Worm (Caenorhabditis elegans) whole organism, young adult: ENCODE measurements around the gene arl-8.

Experiments used
- B0019.2 ChIP-seq: fragments of 200-800 bp; sonication (Bioruptor generic); conservative IDR thresholded peaks from 2 replicates; pipeline ENCODE4 v1.3.6; 2022; ENCODE audit warnings: missing genetic modification reagents, missing genetic modification characterization, missing compliant biosample characterization
- B0336.3 ChIP-seq: fragments of 200-800 bp; sonication (Bioruptor generic); IDR thresholded peaks from 2 replicates; pipeline ENCODE4 v1.3.6; 2022; ENCODE audit warnings: missing genetic modification characterization, missing compliant biosample characterization
- C06A6.2 ChIP-seq: fragments of 200-800 bp; sonication (Bioruptor generic); conservative IDR thresholded peaks from 2 replicates; pipeline ENCODE4 v1.3.6; 2022; ENCODE audit warnings: missing genetic modification characterization, missing compliant biosample characterization
- D2030.7 ChIP-seq: fragments of 200-800 bp; sonication (Bioruptor generic); IDR thresholded peaks from 2 replicates; pipeline ENCODE4 v1.3.6; 2022; ENCODE audit warnings: missing genetic modification reagents, missing genetic modification characterization, missing compliant biosample characterization
- F33H1.4 ChIP-seq: fragments of 200-800 bp; sonication (Bioruptor generic); IDR thresholded peaks from 2 replicates; pipeline ENCODE4 v1.3.6; 2022; ENCODE audit warnings: missing genetic modification reagents, missing genetic modification characterization, missing compliant biosample characterization
- F55B11.4 ChIP-seq: sonication (generic microtip); optimal IDR thresholded peaks from 2 replicates; lab custom pipeline; 2016; ENCODE audit warnings: missing compliant biosample characterization, missing genetic modification characterization, borderline replicate concordance; ENCODE audit not compliant: insufficient read depth
- F57A8.1 ChIP-seq: fragments of 200-800 bp; sonication (Bioruptor generic); optimal IDR thresholded peaks from 2 replicates; lab custom pipeline; 2018; ENCODE audit warnings: mild to moderate bottlenecking, missing genetic modification characterization, moderate library complexity, missing compliant biosample characterization
- T07F8.4 ChIP-seq: sonication (generic microtip); optimal IDR thresholded peaks from 2 replicates; lab custom pipeline; 2016; ENCODE audit warnings: mild to moderate bottlenecking, missing genetic modification characterization, moderate library complexity, missing compliant biosample characterization
- Y56A3A.18 ChIP-seq: fragments of 200-800 bp; sonication (Bioruptor generic); IDR thresholded peaks from 2 replicates; pipeline ENCODE4 v1.3.6; 2022; ENCODE audit warnings: missing genetic modification reagents, missing genetic modification characterization, missing compliant biosample characterization
- Y79H2A.3 ChIP-seq: fragments of 200-800 bp; sonication (Bioruptor generic); conservative IDR thresholded peaks from 2 replicates; pipeline ENCODE4 v1.3.6; 2022; ENCODE audit warnings: missing genetic modification reagents, missing genetic modification characterization, missing compliant biosample characterization
- akir-1 ChIP-seq: fragments of 200-800 bp; sonication (Bioruptor generic); optimal IDR thresholded peaks from 2 replicates; lab custom pipeline; 2018; ENCODE audit warnings: mild to moderate bottlenecking, missing genetic modification characterization, moderate library complexity, missing compliant biosample characterization
- ama-1 ChIP-seq, 3 experiments: fragments of 150-350 bp in 1 of 3; sonication (generic microtip) in 2 of 3; optimal IDR thresholded peaks; 2 replicates each; lab custom pipeline; 2014 to 2018; ENCODE audit warnings: missing biosample characterization in 2 of 3, missing genetic modification characterization in 2 of 3, missing genetic modification reagents in 2 of 3
- aptf-2 ChIP-seq: fragments of 200-800 bp; sonication (Bioruptor generic); conservative IDR thresholded peaks from 2 replicates; pipeline ENCODE4 v1.3.6; 2022; ENCODE audit warnings: missing genetic modification reagents, missing genetic modification characterization, missing compliant biosample characterization
- atf-7 ChIP-seq: sonication (generic microtip); optimal IDR thresholded peaks from 2 replicates; lab custom pipeline; 2017; ENCODE audit warnings: mild to moderate bottlenecking, missing genetic modification characterization, missing compliant biosample characterization
- cebp-1 ChIP-seq, 2 experiments: fragments of 200-800 bp in 1 of 2; sonication (Bioruptor generic) in 1 of 2; sonication (generic microtip) in 1 of 2; IDR thresholded peaks in 1 of 2; optimal IDR thresholded peaks in 1 of 2; 2 replicates each; pipeline versions ENCODE4 v1.3.6 to Lab custom; 2017 to 2022; ENCODE audit warnings: missing compliant biosample characterization in 2 of 2, missing genetic modification characterization in 2 of 2, mild to moderate bottlenecking in 1 of 2, missing genetic modification reagents in 1 of 2, moderate library complexity in 1 of 2
- ceh-40 ChIP-seq: fragments of 200-800 bp; sonication (Bioruptor generic); IDR thresholded peaks from 2 replicates; pipeline ENCODE4 v1.3.6; 2022; ENCODE audit warnings: missing genetic modification characterization, missing compliant biosample characterization
- chd-7 ChIP-seq: sonication (generic microtip); optimal IDR thresholded peaks from 2 replicates; lab custom pipeline; 2016; ENCODE audit warnings: mild to moderate bottlenecking, missing genetic modification characterization, moderate library complexity, missing compliant biosample characterization
- efl-1 ChIP-seq: fragments of 150-350 bp; optimal IDR thresholded peaks from 2 replicates; lab custom pipeline; 2014; ENCODE audit warnings: missing biosample characterization, missing genetic modification reagents, missing genetic modification characterization
- hlh-12 ChIP-seq: sonication (generic microtip); optimal IDR thresholded peaks from 2 replicates; lab custom pipeline; 2016; ENCODE audit warnings: missing genetic modification characterization, missing compliant biosample characterization
- hmg-1.2 ChIP-seq: fragments of 200-800 bp; sonication (Bioruptor generic); IDR thresholded peaks from 2 replicates; pipeline ENCODE4 v1.3.6; 2022; ENCODE audit warnings: missing genetic modification reagents, missing genetic modification characterization, missing compliant biosample characterization
- hmg-20 ChIP-seq: fragments of 200-800 bp; sonication (Bioruptor generic); IDR thresholded peaks from 2 replicates; pipeline ENCODE4 v1.3.6; 2022; ENCODE audit warnings: missing genetic modification reagents, missing genetic modification characterization, missing compliant biosample characterization
- lag-1 ChIP-seq: fragments of 200-800 bp; sonication (Bioruptor generic); IDR thresholded peaks from 2 replicates; pipeline ENCODE4 v1.3.6; 2022; ENCODE audit warnings: missing genetic modification reagents, missing genetic modification characterization, missing compliant biosample characterization
- lin-26 ChIP-seq: fragments of 200-800 bp; sonication (Bioruptor generic); IDR thresholded peaks from 2 replicates; pipeline ENCODE4 v1.3.6; 2022; ENCODE audit warnings: missing genetic modification reagents, missing genetic modification characterization, missing compliant biosample characterization
- lin-35 ChIP-seq, 3 experiments: fragments of 150-350 bp in 2 of 3; sonication (generic microtip) in 1 of 3; optimal IDR thresholded peaks; 2 replicates each; lab custom pipeline; 2014 to 2018; ENCODE audit warnings: missing biosample characterization in 3 of 3, missing genetic modification characterization in 3 of 3, missing genetic modification reagents in 3 of 3
- lin-40 ChIP-seq: sonication (generic microtip); optimal IDR thresholded peaks from 2 replicates; lab custom pipeline; 2016; ENCODE audit warnings: missing genetic modification characterization, mild to moderate bottlenecking, missing compliant biosample characterization, missing genotype, missing genetic modification reagents
- lir-1 ChIP-seq: fragments of 200-800 bp; sonication (Bioruptor generic); conservative IDR thresholded peaks from 2 replicates; pipeline ENCODE4 v1.3.6; 2022; ENCODE audit warnings: missing genetic modification reagents, missing genetic modification characterization, missing compliant biosample characterization
- lsy-27 ChIP-seq: sonication (generic microtip); optimal IDR thresholded peaks from 2 replicates; lab custom pipeline; 2017; ENCODE audit warnings: missing genetic modification characterization, mild to moderate bottlenecking, missing compliant biosample characterization, antibody characterized with exemption, missing genotype, borderline replicate concordance; ENCODE audit not compliant: insufficient read depth
- mel-28 ChIP-seq: sonication (generic microtip); optimal IDR thresholded peaks from 2 replicates; lab custom pipeline; 2016; ENCODE audit warnings: borderline replicate concordance, mild to moderate bottlenecking, missing genetic modification characterization, missing compliant biosample characterization
- mxl-1 ChIP-seq: sonication (generic microtip); optimal IDR thresholded peaks from 2 replicates; lab custom pipeline; 2016; ENCODE audit warnings: missing genetic modification characterization, missing compliant biosample characterization
- nfya-2 ChIP-seq: fragments of 200-800 bp; sonication (Bioruptor generic); IDR thresholded peaks from 2 replicates; pipeline ENCODE4 v1.3.6; 2022; ENCODE audit warnings: missing genetic modification reagents, missing genetic modification characterization, missing compliant biosample characterization
- nhr-120 ChIP-seq: fragments of 200-800 bp; sonication (Bioruptor generic); IDR thresholded peaks from 2 replicates; pipeline ENCODE4 v1.3.6; 2022; ENCODE audit warnings: missing genetic modification characterization, missing compliant biosample characterization
- nhr-27 ChIP-seq: fragments of 200-800 bp; sonication (Bioruptor generic); optimal IDR thresholded peaks from 2 replicates; lab custom pipeline; 2018; ENCODE audit warnings: mild to moderate bottlenecking, missing genetic modification characterization, moderate library complexity, missing compliant biosample characterization
- pbrm-1 ChIP-seq: fragments of 200-800 bp; sonication (Bioruptor generic); IDR thresholded peaks from 2 replicates; pipeline ENCODE4 v1.3.6; 2022; ENCODE audit warnings: missing genetic modification reagents, missing genetic modification characterization, missing compliant biosample characterization
- pha-4 ChIP-seq: fragments of 150-350 bp; sonication (generic microtip); optimal IDR thresholded peaks from 2 replicates; lab custom pipeline; 2014; ENCODE audit warnings: missing biosample characterization, missing genetic modification reagents, missing genetic modification characterization
- rpc-1 ChIP-seq, 2 experiments: fragments of 150-350 bp in 1 of 2; sonication (generic microtip) in 1 of 2; optimal IDR thresholded peaks; 2 replicates each; lab custom pipeline; 2014 to 2018; ENCODE audit warnings: missing biosample characterization in 1 of 2, missing genetic modification characterization in 1 of 2, missing genetic modification reagents in 1 of 2, missing genotype in 1 of 2
- snpc-1.1 ChIP-seq: sonication (generic microtip); optimal IDR thresholded peaks from 2 replicates; lab custom pipeline; 2017; ENCODE audit warnings: missing genetic modification characterization, mild to moderate bottlenecking, missing compliant biosample characterization, antibody characterized with exemption, moderate library complexity, missing genotype, missing genetic modification reagents; ENCODE audit not compliant: insufficient read depth
- snpc-1.3 ChIP-seq: sonication (generic microtip); optimal IDR thresholded peaks from 2 replicates; lab custom pipeline; 2017; ENCODE audit warnings: missing genetic modification characterization, mild to moderate bottlenecking, missing compliant biosample characterization, antibody characterized with exemption, moderate library complexity, missing genotype, missing genetic modification reagents; ENCODE audit not compliant: insufficient read depth
- snpc-4 ChIP-seq, 5 experiments: fragments of 150-350 bp in 1 of 5; sonication (generic microtip) in 4 of 5; optimal IDR thresholded peaks; 2 replicates each; lab custom pipeline; 2014 to 2018; ENCODE audit warnings: missing genetic modification characterization in 5 of 5, missing biosample characterization in 3 of 5, antibody characterized with exemption in 2 of 5, mild to moderate bottlenecking in 2 of 5, missing compliant biosample characterization in 2 of 5, missing genotype in 2 of 5, moderate library complexity in 2 of 5, missing genetic modification reagents in 1 of 5
- somi-1 ChIP-seq: fragments of 200-800 bp; sonication (Bioruptor generic); optimal IDR thresholded peaks from 2 replicates; lab custom pipeline; 2018; ENCODE audit warnings: mild to moderate bottlenecking, missing genetic modification characterization, missing compliant biosample characterization
- tlf-1 ChIP-seq: fragments of 200-800 bp; sonication (Bioruptor generic); optimal IDR thresholded peaks from 2 replicates; lab custom pipeline; 2018; ENCODE audit warnings: mild to moderate bottlenecking, missing genetic modification characterization, missing compliant biosample characterization
- unc-62 ChIP-seq: fragments of 150-350 bp; optimal IDR thresholded peaks from 2 replicates; lab custom pipeline; 2014; ENCODE audit warnings: missing biosample characterization, missing genetic modification reagents, missing genetic modification characterization
- zim-3 ChIP-seq: sonication (generic microtip); optimal IDR thresholded peaks from 2 replicates; lab custom pipeline; 2017; ENCODE audit warnings: mild to moderate bottlenecking, missing genetic modification characterization, moderate library complexity, missing compliant biosample characterization
- ztf-25 ChIP-seq: fragments of 200-800 bp; sonication (Bioruptor generic); IDR thresholded peaks from 2 replicates; pipeline ENCODE4 v1.3.6; 2022; ENCODE audit warnings: missing genetic modification reagents, missing genetic modification characterization, missing compliant biosample characterization
- ztf-3 ChIP-seq: fragments of 200-800 bp; sonication (Bioruptor generic); optimal IDR thresholded peaks from 2 replicates; lab custom pipeline; 2018; ENCODE audit warnings: mild to moderate bottlenecking, missing genetic modification characterization, missing compliant biosample characterization

Gene arl-8

ce11 chrIV:14793900-14794624 is 3.9 kb upstream of the arl-8 start:
- TF ChIP-seq akir-1 (GFP tag; lab: Kevin White, UChicago), result no peak
- no peak for TF ChIP-seq ztf-25 (GFP tag; lab: Robert Waterston, UW)
- TF ChIP-seq snpc-1.3 (tag; lab: Kevin White, UChicago), result no peak
- TF ChIP-seq rpc-1 (optimal IDR thresholded peaks at IDR 0.05; lab: Kevin White, UChicago), result no peak
- TF ChIP-seq rpc-1 (tag; optimal IDR thresholded peaks at IDR 0.05; lab: Kevin White, UChicago), result no peak
- TF ChIP-seq ztf-3, result no peak
- no peak for TF ChIP-seq F57A8.1 (GFP tag; lab: Kevin White, UChicago)
- no peak for TF ChIP-seq hlh-12
- no peak for TF ChIP-seq B0019.2 (GFP tag; lab: Robert Waterston, UW)
- no peak for TF ChIP-seq T07F8.4 (tag; lab: Kevin White, UChicago)
- TF ChIP-seq nhr-27 (tag; lab: Kevin White, UChicago), result no peak
- TF ChIP-seq mel-28 (tag; lab: Kevin White, UChicago), result no peak
- no peak for TF ChIP-seq Y56A3A.18
- no peak for TF ChIP-seq C06A6.2 (GFP tag; lab: Robert Waterston, UW)
- TF ChIP-seq tlf-1 (GFP tag; lab: Kevin White, UChicago), result no peak
- TF ChIP-seq B0336.3 (GFP tag; lab: Robert Waterston, UW), result 0 out of 2 replicates have a peak, but pooled peaks have one; percentile 26
- no peak for TF ChIP-seq lag-1
- TF ChIP-seq hmg-20 (GFP tag; lab: Robert Waterston, UW), result no peak
- peak; percentile 17 for TF ChIP-seq atf-7 (tag; lab: Kevin White, UChicago)
- no peak for TF ChIP-seq Y79H2A.3 (GFP tag; lab: Robert Waterston, UW)
- TF ChIP-seq snpc-4 (GFP tag; optimal IDR thresholded peaks at IDR 0.05; lab: Kevin White, UChicago), result peak; percentile 15
- TF ChIP-seq snpc-4 (tag; optimal IDR thresholded peaks at IDR 0.05; lab: Kevin White, UChicago), result peak in 1 of 4 experiments; percentile 3
- TF ChIP-seq efl-1 (GFP tag; lab: Kevin White, UChicago), result no peak
- TF ChIP-seq F55B11.4 (tag; lab: Kevin White, UChicago), result no peak
- TF ChIP-seq ceh-40, result no peak
- no peak for TF ChIP-seq zim-3
- TF ChIP-seq ama-1 (optimal IDR thresholded peaks at IDR 0.05; lab: Kevin White, UChicago), result peak; percentile 34
- TF ChIP-seq ama-1 (GFP tag; optimal IDR thresholded peaks at IDR 0.05; lab: Kevin White, UChicago), result no peak
- no peak for TF ChIP-seq lin-26 (GFP tag; lab: Robert Waterston, UW)
- TF ChIP-seq pbrm-1, result 0 out of 2 replicates have a peak, but pooled peaks have one; percentile 6
- no peak for TF ChIP-seq somi-1 (GFP tag; lab: Kevin White, UChicago)
- TF ChIP-seq D2030.7 (GFP tag; lab: Robert Waterston, UW), result no peak
- TF ChIP-seq nhr-120, result no peak
- no peak for TF ChIP-seq mxl-1 (tag; lab: Kevin White, UChicago)
- TF ChIP-seq aptf-2, result no peak
- TF ChIP-seq lsy-27 (tag; lab: Kevin White, UChicago), result no peak
- TF ChIP-seq pha-4 (tag; lab: Kevin White, UChicago), result no peak
- TF ChIP-seq unc-62 (GFP tag; lab: Kevin White, UChicago), result no peak
- TF ChIP-seq chd-7 (tag; lab: Kevin White, UChicago), result no peak
- TF ChIP-seq hmg-1.2, result peak; percentile 48; the same call in 1 of the 2 replicates
- TF ChIP-seq snpc-1.1 (tag; lab: Kevin White, UChicago), result no peak
- TF ChIP-seq cebp-1 (GFP tag; IDR thresholded peaks at IDR 0.05; lab: Robert Waterston, UW), result no peak
- TF ChIP-seq cebp-1 (tag; optimal IDR thresholded peaks at IDR 0.05; lab: Kevin White, UChicago), result no peak
- TF ChIP-seq lin-40 (tag; lab: Kevin White, UChicago), result peak; percentile 45
- no peak for TF ChIP-seq F33H1.4
- no peak for TF ChIP-seq nfya-2 (GFP tag; lab: Robert Waterston, UW)
- peak; percentile 39; the same call in 1 of the 2 replicates for TF ChIP-seq lir-1 (GFP tag; lab: Robert Waterston, UW)
- peak in 1 of 3 experiments; percentile 13 for TF ChIP-seq lin-35 (GFP tag; optimal IDR thresholded peaks at IDR 0.05; lab: Kevin White, UChicago)
